Worm (Caenorhabditis elegans) whole organism, L4 larva: ENCODE measurements around the gene oac-53.

Experiments
- F10B5.3 ChIP-seq: sonication (generic microtip); optimal IDR thresholded peaks from 2 replicates; lab custom pipeline; 2016; ENCODE audit warnings: mild to moderate bottlenecking, missing genetic modification characterization, missing compliant biosample characterization
- F37D6.2 ChIP-seq: sonication (generic microtip); optimal IDR thresholded peaks from 2 replicates; lab custom pipeline; 2016; ENCODE audit warnings: mild to moderate bottlenecking, missing genetic modification characterization, missing compliant biosample characterization
- F49E8.2 ChIP-seq: sonication (generic microtip); optimal IDR thresholded peaks from 2 replicates; lab custom pipeline; 2016; ENCODE audit warnings: missing compliant biosample characterization, mild to moderate bottlenecking, missing genetic modification characterization, borderline replicate concordance
- T20F7.1 ChIP-seq: fragments of 200-800 bp; sonication (Bioruptor generic); optimal IDR thresholded peaks from 2 replicates; lab custom pipeline; 2018; ENCODE audit warnings: mild to moderate bottlenecking, missing genetic modification characterization, missing compliant biosample characterization
- T26A8.4 ChIP-seq: fragments of 200-800 bp; sonication (Bioruptor generic); IDR thresholded peaks from 2 replicates; pipeline ENCODE4 v1.3.6; 2022; ENCODE audit warnings: missing genetic modification characterization, missing compliant biosample characterization
- ama-1 ChIP-seq: fragments of 150-350 bp; optimal IDR thresholded peaks from 2 replicates; lab custom pipeline; 2014; ENCODE audit warnings: inconsistent platforms, mixed read lengths
- arid-1 ChIP-seq: fragments of 200-800 bp; sonication (Bioruptor generic); conservative IDR thresholded peaks from 2 replicates; pipeline ENCODE4 v1.3.6; 2022; ENCODE audit warnings: missing genetic modification reagents, missing genetic modification characterization, missing compliant biosample characterization
- attf-4 ChIP-seq: sonication (generic microtip); optimal IDR thresholded peaks from 3 replicates; lab custom pipeline; 2017; ENCODE audit warnings: missing biosample characterization, missing genetic modification characterization
- ceh-62 ChIP-seq: sonication (generic microtip); optimal IDR thresholded peaks from 2 replicates; lab custom pipeline; 2017; ENCODE audit warnings: missing biosample characterization, missing genetic modification characterization
- cey-2 ChIP-seq: sonication (generic microtip); optimal IDR thresholded peaks from 3 replicates; lab custom pipeline; 2017; ENCODE audit warnings: missing genetic modification characterization, mild to moderate bottlenecking, missing compliant biosample characterization, antibody characterized with exemption, borderline replicate concordance; ENCODE audit not compliant: insufficient read depth
- daf-12 ChIP-seq: fragments of 150-350 bp; optimal IDR thresholded peaks from 2 replicates; lab custom pipeline; 2014; ENCODE audit warnings: missing biosample characterization, missing genetic modification reagents, missing genetic modification characterization
- daf-16 ChIP-seq, 3 experiments: sonication (generic microtip); optimal IDR thresholded peaks; 2 replicates each; lab custom pipeline; 2016 to 2017; ENCODE audit warnings: missing genetic modification characterization in 3 of 3, missing genetic modification reagents in 3 of 3, mild to moderate bottlenecking in 2 of 3, missing compliant biosample characterization in 2 of 3, missing biosample characterization in 1 of 3, moderate library complexity in 1 of 3
- daf-19 ChIP-seq: fragments of 200-800 bp; sonication (Bioruptor generic); conservative IDR thresholded peaks from 2 replicates; pipeline ENCODE4 v1.3.6; 2022; ENCODE audit warnings: missing genetic modification characterization, missing compliant biosample characterization
- daf-8 ChIP-seq: fragments of 200-800 bp; sonication (Bioruptor generic); IDR thresholded peaks from 2 replicates; pipeline ENCODE4 v1.3.6; 2022; ENCODE audit warnings: missing genetic modification characterization, missing compliant biosample characterization
- dmd-6 ChIP-seq: fragments of 200-800 bp; sonication (Bioruptor generic); IDR thresholded peaks from 2 replicates; pipeline ENCODE4 v1.3.6; 2022; ENCODE audit warnings: missing genetic modification reagents, missing genetic modification characterization, missing compliant biosample characterization
- dmd-8 ChIP-seq: fragments of 200-800 bp; sonication (Bioruptor generic); IDR thresholded peaks from 2 replicates; pipeline ENCODE4 v1.3.6; 2022; ENCODE audit warnings: missing genetic modification characterization, missing compliant biosample characterization
- dve-1 ChIP-seq: sonication (generic microtip); optimal IDR thresholded peaks from 2 replicates; lab custom pipeline; 2017; ENCODE audit warnings: antibody characterized with exemption, mild to moderate bottlenecking, missing genetic modification characterization, missing compliant biosample characterization; ENCODE audit not compliant: insufficient read depth
- fkh-10 ChIP-seq: fragments of 150-350 bp; optimal IDR thresholded peaks from 2 replicates; lab custom pipeline; 2014; ENCODE audit warnings: missing biosample characterization, missing genetic modification reagents, missing genetic modification characterization
- hlh-11 ChIP-seq: fragments of 200-800 bp; sonication (Bioruptor generic); optimal IDR thresholded peaks from 2 replicates; lab custom pipeline; 2018; ENCODE audit warnings: mild to moderate bottlenecking, missing genetic modification characterization, missing compliant biosample characterization
- hlh-30 ChIP-seq: sonication (generic microtip); optimal IDR thresholded peaks from 2 replicates; lab custom pipeline; 2017; ENCODE audit warnings: antibody characterized with exemption, mild to moderate bottlenecking, missing genetic modification characterization, missing compliant biosample characterization; ENCODE audit not compliant: insufficient read depth
- hmg-1.1 ChIP-seq: fragments of 200-800 bp; sonication (Bioruptor generic); IDR thresholded peaks from 2 replicates; pipeline ENCODE4 v1.3.6; 2022; ENCODE audit warnings: missing genetic modification reagents, missing genetic modification characterization, missing compliant biosample characterization
- lin-15B ChIP-seq: fragments of 150-350 bp; sonication (generic microtip); optimal IDR thresholded peaks from 3 replicates; lab custom pipeline; 2014; ENCODE audit warnings: missing biosample characterization, missing genetic modification characterization
- lin-39 ChIP-seq: fragments of 150-350 bp; optimal IDR thresholded peaks from 2 replicates; lab custom pipeline; 2014; ENCODE audit warnings: missing biosample characterization, missing genetic modification reagents, missing genetic modification characterization
- madf-5 ChIP-seq, 2 experiments: fragments of 200-800 bp; sonication (Bioruptor generic); IDR thresholded peaks; 2 replicates each; pipeline ENCODE4 v1.3.6; 2022; ENCODE audit warnings: missing compliant biosample characterization in 2 of 2, missing genetic modification characterization in 2 of 2
- mdl-1 ChIP-seq, 2 experiments: fragments of 150-350 bp in 1 of 2; sonication (generic microtip) in 1 of 2; optimal IDR thresholded peaks; 2 replicates each; lab custom pipeline; 2014 to 2017; ENCODE audit warnings: missing biosample characterization in 2 of 2, missing genetic modification characterization in 2 of 2
- mdt-29 ChIP-seq: fragments of 200-800 bp; sonication (Bioruptor generic); IDR thresholded peaks from 2 replicates; pipeline ENCODE4 v1.3.6; 2022; ENCODE audit warnings: missing genetic modification reagents, missing genetic modification characterization, missing compliant biosample characterization
- mes-2 ChIP-seq: sonication (generic microtip); optimal IDR thresholded peaks from 2 replicates; lab custom pipeline; 2016; ENCODE audit warnings: missing genotype, mild to moderate bottlenecking, missing genetic modification characterization, missing compliant biosample characterization; ENCODE audit not compliant: poor library complexity, severe bottlenecking
- nhr-10 ChIP-seq: fragments of 150-350 bp; optimal IDR thresholded peaks from 2 replicates; lab custom pipeline; 2014; ENCODE audit warnings: missing biosample characterization, missing genetic modification characterization
- nhr-237 ChIP-seq: sonication (generic microtip); optimal IDR thresholded peaks from 2 replicates; lab custom pipeline; 2017; ENCODE audit warnings: missing biosample characterization, missing genetic modification characterization
- nhr-28 ChIP-seq: fragments of 150-350 bp; optimal IDR thresholded peaks from 2 replicates; lab custom pipeline; 2014; ENCODE audit warnings: missing biosample characterization, missing genetic modification characterization
- nhr-76 ChIP-seq: fragments of 150-350 bp; optimal IDR thresholded peaks from 2 replicates; lab custom pipeline; 2014; ENCODE audit warnings: missing biosample characterization, missing genetic modification characterization
- pha-4 ChIP-seq, 2 experiments: fragments of 150-350 bp in 1 of 2; fragments of 200-800 bp in 1 of 2; sonication (Bioruptor generic) in 1 of 2; IDR thresholded peaks in 1 of 2; optimal IDR thresholded peaks in 1 of 2; 2 replicates each; pipeline versions ENCODE4 v1.3.6 to Lab custom; 2014 to 2022; ENCODE audit warnings: missing genetic modification characterization in 2 of 2, missing genetic modification reagents in 2 of 2, missing biosample characterization in 1 of 2, missing compliant biosample characterization in 1 of 2
- php-3 ChIP-seq: fragments of 200-800 bp; sonication (Bioruptor generic); IDR thresholded peaks from 2 replicates; pipeline ENCODE4 v1.3.6; 2022; ENCODE audit warnings: missing genetic modification reagents, missing genetic modification characterization, missing compliant biosample characterization
- pqm-1 ChIP-seq: sonication (generic microtip); optimal IDR thresholded peaks from 2 replicates; lab custom pipeline; 2017; ENCODE audit warnings: missing biosample characterization, missing genetic modification characterization
- saeg-2 ChIP-seq: fragments of 200-800 bp; sonication (Bioruptor generic); IDR thresholded peaks from 2 replicates; pipeline ENCODE4 v1.3.6; 2022; ENCODE audit warnings: missing genetic modification reagents, missing genetic modification characterization, missing compliant biosample characterization
- sdz-12 ChIP-seq: fragments of 200-800 bp; sonication (Bioruptor generic); optimal IDR thresholded peaks from 2 replicates; lab custom pipeline; 2018; ENCODE audit warnings: mild to moderate bottlenecking, missing genetic modification characterization, missing compliant biosample characterization
- set-16 ChIP-seq: fragments of 200-800 bp; sonication (Bioruptor generic); IDR thresholded peaks from 2 replicates; pipeline ENCODE4 v1.3.6; 2022; ENCODE audit warnings: missing genetic modification reagents, missing genetic modification characterization, missing compliant biosample characterization
- snpc-1.2 ChIP-seq: fragments of 200-800 bp; sonication (Bioruptor generic); IDR thresholded peaks from 2 replicates; pipeline ENCODE4 v1.3.6; 2022; ENCODE audit warnings: missing genetic modification reagents, missing genetic modification characterization, missing compliant biosample characterization
- spr-3 ChIP-seq: fragments of 200-800 bp; sonication (Bioruptor generic); optimal IDR thresholded peaks from 2 replicates; lab custom pipeline; 2018; ENCODE audit warnings: mild to moderate bottlenecking, missing genetic modification characterization, missing compliant biosample characterization
- tag-97 ChIP-seq: fragments of 200-800 bp; sonication (Bioruptor generic); IDR thresholded peaks from 2 replicates; pipeline ENCODE4 v1.3.6; 2022; ENCODE audit warnings: missing genetic modification characterization, missing compliant biosample characterization
- unc-130 ChIP-seq: sonication (generic microtip); optimal IDR thresholded peaks from 2 replicates; lab custom pipeline; 2016; ENCODE audit warnings: missing genetic modification reagents, missing genetic modification characterization, missing compliant biosample characterization
- unc-39 ChIP-seq: sonication (generic microtip); optimal IDR thresholded peaks from 2 replicates; lab custom pipeline; 2017; ENCODE audit warnings: missing biosample characterization, missing genetic modification characterization
- vab-7 ChIP-seq: fragments of 200-800 bp; sonication (Bioruptor generic); IDR thresholded peaks from 2 replicates; pipeline ENCODE4 v1.3.6; 2022; ENCODE audit warnings: missing genetic modification reagents, missing genetic modification characterization, missing compliant biosample characterization
- zag-1 ChIP-seq: fragments of 150-350 bp; optimal IDR thresholded peaks from 2 replicates; lab custom pipeline; 2014; ENCODE audit warnings: missing biosample characterization, missing genetic modification characterization
- ztf-11 ChIP-seq: fragments of 150-350 bp; optimal IDR thresholded peaks from 2 replicates; lab custom pipeline; 2014; ENCODE audit warnings: missing biosample characterization, missing genetic modification characterization
- ztf-7 ChIP-seq: fragments of 150-350 bp; optimal IDR thresholded peaks from 2 replicates; lab custom pipeline; 2014; ENCODE audit warnings: missing biosample characterization, missing genetic modification characterization

The oac-53 gene

ce11 chrV:16617462-16617861 is 10.3 kb downstream of the oac-53 start, which contains the start of gene Y70C5A.4:
Gene Y70C5A.4, plus strand, starts transcription at chrV:16617762.
- TF ChIP-seq ztf-11 (no peak), mdt-29 (no peak), T20F7.1 (GFP tag; lab: Kevin White, UChicago) (no peak), hlh-11 (tag; lab: Kevin White, UChicago) (no peak), ztf-7 (no peak), arid-1 (GFP tag; lab: Robert Waterston, UW) (no peak), F10B5.3 (no peak), nhr-76 (tag; lab: Kevin White, UChicago) (no peak), vab-7 (GFP tag; lab: Robert Waterston, UW) (no peak), F37D6.2 (tag; lab: Kevin White, UChicago) (no peak), php-3 (GFP tag; lab: Robert Waterston, UW) (no peak), F49E8.2 (tag; lab: Kevin White, UChicago) (no peak), mes-2 (no peak), spr-3 (GFP tag; lab: Kevin White, UChicago) (no peak), nhr-237 (tag; lab: Kevin White, UChicago) (no peak), dmd-8 (no peak)

- TF ChIP-seq nhr-10 (tag; lab: Kevin White, UChicago) = no peak
- TF ChIP-seq pha-4 (GFP tag; IDR thresholded peaks at IDR 0.05; lab: Robert Waterston, UW) = no peak
- no peak for TF ChIP-seq pha-4 (tag; optimal IDR thresholded peaks at IDR 0.05; lab: Kevin White, UChicago)
- no peak for TF ChIP-seq ceh-62 (tag; lab: Kevin White, UChicago)
- no peak for TF ChIP-seq set-16
- TF ChIP-seq ztf-7 = no peak
- no peak for TF ChIP-seq F37D6.2 (tag; lab: Kevin White, UChicago)
- no peak for TF ChIP-seq daf-19 (GFP tag; lab: Robert Waterston, UW)
- no peak for TF ChIP-seq tag-97 (GFP tag; lab: Robert Waterston, UW)
- no peak for TF ChIP-seq unc-130
- no peak for TF ChIP-seq cey-2 (tag; lab: Kevin White, UChicago)
- no peak for TF ChIP-seq saeg-2 (GFP tag; lab: Robert Waterston, UW)
- TF ChIP-seq daf-12 (tag; lab: Kevin White, UChicago) = no peak
- TF ChIP-seq attf-4 (tag; lab: Kevin White, UChicago) = no peak
- TF ChIP-seq hmg-1.1 (GFP tag; lab: Robert Waterston, UW) = no peak
- peak; percentile 38; the same call in 1 of the 2 replicates for TF ChIP-seq dmd-6 (GFP tag; lab: Robert Waterston, UW)
- no peak; the same call in 1 of the 2 replicates for TF ChIP-seq php-3 (GFP tag; lab: Robert Waterston, UW)
- TF ChIP-seq zag-1 (tag; lab: Kevin White, UChicago) = no peak
- TF ChIP-seq sdz-12 (GFP tag; lab: Kevin White, UChicago) = no peak
- TF ChIP-seq ama-1 = no peak
- TF ChIP-seq lin-39 (tag; lab: Kevin White, UChicago) = no peak
- no peak for TF ChIP-seq daf-16 (GFP tag; optimal IDR thresholded peaks at IDR 0.05; lab: Kevin White, UChicago)
- peak; percentile 92 for TF ChIP-seq daf-16 (tag; optimal IDR thresholded peaks at IDR 0.05; lab: Kevin White, UChicago)
- TF ChIP-seq pqm-1 (tag; lab: Kevin White, UChicago) = peak; percentile 29
- TF ChIP-seq unc-39 = no peak
- TF ChIP-seq snpc-1.2 (GFP tag; lab: Robert Waterston, UW) = no peak
- no peak for TF ChIP-seq mdl-1 (tag; optimal IDR thresholded peaks at IDR 0.05; lab: Kevin White, UChicago)
- no peak for TF ChIP-seq lin-15B (tag; lab: Kevin White, UChicago)
- TF ChIP-seq madf-5 (GFP tag; IDR thresholded peaks at IDR 0.05; lab: Robert Waterston, UW) = no peak
- TF ChIP-seq dve-1 (tag; lab: Kevin White, UChicago) = peak; percentile 23
- TF ChIP-seq fkh-10 (GFP tag; lab: Kevin White, UChicago) = no peak
- TF ChIP-seq T26A8.4 (GFP tag; lab: Robert Waterston, UW) = no peak
- TF ChIP-seq nhr-28 (tag; lab: Kevin White, UChicago) = peak; percentile 59
- no peak for TF ChIP-seq hlh-30
- TF ChIP-seq daf-8 (GFP tag; lab: Robert Waterston, UW) = no peak
- TF ChIP-seq, all 104 proteins: peak for 5
These were observed 16.9 kb downstream of the oac-53 start, which contains the start of gene srw-54 for ce11 chrV:16610791-16611385. Gene srw-54, plus strand, starts transcription at chrV:16611335.
